Fruit fly (Drosophila melanogaster): ENCODE data around the gene CG10514.

DNA sequence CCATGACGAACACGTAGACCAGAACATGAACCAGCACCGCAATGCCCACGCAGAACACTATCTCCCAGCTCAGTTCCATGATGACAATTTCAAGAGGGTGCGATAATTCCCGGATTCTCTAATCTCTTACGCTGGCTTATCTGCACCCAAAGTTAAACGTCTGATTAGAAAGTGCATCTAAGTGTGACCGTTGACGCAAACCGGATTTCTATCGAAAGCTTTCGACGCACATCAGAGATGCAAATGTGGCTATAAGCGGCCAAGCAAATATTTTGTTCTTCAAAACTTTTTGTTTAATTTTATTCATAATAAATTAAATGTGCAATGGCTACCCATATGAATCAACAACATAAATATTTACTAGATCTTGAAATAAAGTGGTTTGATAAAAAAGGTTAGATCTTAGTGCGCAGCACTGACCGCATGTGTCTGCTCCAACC, 17.3 kb downstream of the CG10514 start, which contains the start of the genes Kdsr and CG11858:
- TF ChIP-seq ovo (GFP tag; optimal IDR thresholded peaks at IDR 0.05), result peak; percentile 24
- peak; percentile 83 for TF ChIP-seq Mnt (GFP tag; optimal IDR thresholded peaks at IDR 0.05)
- TF ChIP-seq Hr96 (GFP tag; optimal IDR thresholded peaks at IDR 0.05), result no peak
- TF ChIP-seq kay (GFP tag; ENCODE audit: borderline replicate concordance), result no peak
- TF ChIP-seq bab1 (GFP tag; optimal IDR thresholded peaks at IDR 0.05), result peak; percentile 84
- peak; percentile 27 for TF ChIP-seq Crg-1 (GFP tag; optimal IDR thresholded peaks at IDR 0.05)
- peak; percentile 81 for TF ChIP-seq CG7101 (tag; optimal IDR thresholded peaks at IDR 0.05)
- peak; percentile 74 for TF ChIP-seq CG14711 (tag; optimal IDR thresholded peaks at IDR 0.05)
- TF ChIP-seq CG1620 (GFP tag; optimal IDR thresholded peaks at IDR 0.05), result peak; percentile 58
